Fruit fly (Drosophila melanogaster): ENCODE data around the gene CG31104.

- TF ChIP-seq Vsx2 (GFP tag; optimal IDR thresholded peaks at IDR 0.05; ENCODE audit: partially characterized antibody) (peak; percentile 40), dmrt93B (GFP tag; optimal IDR thresholded peaks at IDR 0.05) (no peak), jim (GFP tag; optimal IDR thresholded peaks at IDR 0.05) (no peak), br (GFP tag; optimal IDR thresholded peaks at IDR 0.05) (no peak), lola (GFP tag; optimal IDR thresholded peaks at IDR 0.05) (no peak), tai (GFP tag; optimal IDR thresholded peaks at IDR 0.05) (no peak), usp (GFP tag; optimal IDR thresholded peaks at IDR 0.05) (no peak), Abd-B (GFP tag; optimal IDR thresholded peaks at IDR 0.05) (no peak), HLH106 (tag; optimal IDR thresholded peaks at IDR 0.05) (no peak), Jra (GFP tag; optimal IDR thresholded peaks at IDR 0.05) (no peak), Hnf4 (GFP tag; optimal IDR thresholded peaks at IDR 0.05) (no peak), Dfd (GFP tag; optimal IDR thresholded peaks at IDR 0.05) (no peak), brk (GFP tag; optimal IDR thresholded peaks at IDR 0.05) (no peak)
Observed at dm6 chr3R:25313771-25314170, 28.5 kb downstream of the CG31104 start, which contains the start of gene CG31087.
